Worm (Caenorhabditis elegans) whole organism, L3 larva: Measurements from ENCODE around the gene srh-72.

Experiments
- ceh-82 ChIP-seq: fragments of 150-350 bp; optimal IDR thresholded peaks from 2 replicates; lab custom pipeline; 2014; ENCODE audit warnings: missing biosample characterization, missing genetic modification characterization
- elt-3 ChIP-seq, 3 experiments: fragments of 150-350 bp in 1 of 3; sonication (generic microtip) in 2 of 3; optimal IDR thresholded peaks; 2 replicates in 2 of 3; 4 replicates in 1 of 3; lab custom pipeline; 2014 to 2017; ENCODE audit warnings: missing biosample characterization in 3 of 3, missing genetic modification characterization in 3 of 3

DNA sequence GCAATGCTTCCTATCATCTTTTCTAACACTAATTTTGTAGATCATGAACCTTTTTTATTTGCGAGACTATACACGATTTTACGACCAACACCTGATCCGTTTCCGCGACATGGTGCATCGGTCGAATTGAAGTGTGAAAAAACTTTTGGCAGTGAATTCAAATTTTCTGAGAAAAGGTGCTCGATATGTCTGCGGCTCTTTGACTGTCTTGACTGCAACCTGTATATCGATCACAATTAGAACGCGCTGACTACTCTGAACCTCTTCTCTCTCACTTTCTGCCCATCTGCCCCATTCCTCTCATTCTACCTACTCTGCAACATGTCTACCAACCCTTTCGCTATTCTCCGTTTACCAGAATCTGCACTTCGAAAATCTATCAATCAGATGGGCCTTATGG is 41.8 kb upstream of the srh-72 start, which contains the start of gene fbxb-26:
- TF ChIP-seq ceh-82 (no peak), elt-3 (tag; optimal IDR thresholded peaks at IDR 0.05; lab: Kevin White, UChicago) (no peak)
